Worm (Caenorhabditis elegans): ENCODE data around the gene dpl-1.

dpl-1 gene

DNA sequence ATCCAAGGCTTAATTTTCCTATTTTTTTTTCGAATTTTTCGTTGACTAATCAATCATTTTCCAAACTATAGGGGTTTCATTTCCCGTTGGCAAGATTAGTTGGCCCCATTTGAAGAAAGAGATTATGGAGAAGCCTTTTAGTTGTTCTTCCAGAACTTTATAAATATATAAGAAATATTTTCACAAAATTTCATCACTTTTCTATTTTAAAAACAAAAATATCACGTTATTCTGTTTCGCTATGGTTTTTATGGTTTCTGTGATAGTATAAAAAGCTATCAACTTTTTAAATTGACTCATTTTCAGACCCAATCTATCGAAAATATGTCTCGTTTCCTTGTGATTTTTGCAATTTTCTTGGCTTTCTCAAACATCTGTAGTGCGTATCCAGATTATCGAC lies 33.8 kb upstream of the dpl-1 start, which contains the start of gene nlp-78:
nlp-78 (plus strand) TSS at position 301 of the 400 bp plus-strand sequence.
- no peak for TF ChIP-seq ZK546.5 (tag; optimal IDR thresholded peaks at IDR 0.05)
- no peak for TF ChIP-seq sma-9 (GFP tag; optimal IDR thresholded peaks at IDR 0.05)
- TF ChIP-seq sma-9 (tag; optimal IDR thresholded peaks at IDR 0.05): no peak
- TF ChIP-seq gmeb-1 (tag; optimal IDR thresholded peaks at IDR 0.05): no peak
- no peak for TF ChIP-seq ceh-16 (tag; optimal IDR thresholded peaks at IDR 0.05)
- TF ChIP-seq ztf-4 (tag; optimal IDR thresholded peaks at IDR 0.05): no peak

DNA sequence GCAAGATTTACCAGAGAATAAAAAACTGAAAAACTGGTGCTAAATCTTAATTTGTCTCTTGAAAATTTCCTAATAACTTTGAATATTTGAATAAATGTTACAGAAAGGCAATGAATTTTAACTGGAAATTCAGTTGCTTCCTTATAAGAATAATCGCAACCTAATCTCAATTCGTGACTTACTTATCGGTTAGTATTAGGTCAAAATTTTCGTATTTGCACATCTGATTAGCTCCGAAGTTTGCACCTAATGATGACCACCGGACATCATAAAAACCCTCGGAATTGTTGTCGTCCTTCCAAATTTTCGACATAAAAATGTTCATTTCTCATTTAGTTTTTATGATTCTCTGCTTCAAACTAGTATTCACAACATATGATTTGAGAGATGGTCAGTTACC lies 31.9 kb upstream of the dpl-1 start, which contains the start of gene C16D2.3:
C16D2.3 (plus strand) TSS at position 301 of the 400 bp plus-strand sequence.
- TF ChIP-seq nhr-25 (tag; optimal IDR thresholded peaks at IDR 0.05) (no peak), elt-1 (tag; optimal IDR thresholded peaks at IDR 0.05) (no peak)

DNA sequence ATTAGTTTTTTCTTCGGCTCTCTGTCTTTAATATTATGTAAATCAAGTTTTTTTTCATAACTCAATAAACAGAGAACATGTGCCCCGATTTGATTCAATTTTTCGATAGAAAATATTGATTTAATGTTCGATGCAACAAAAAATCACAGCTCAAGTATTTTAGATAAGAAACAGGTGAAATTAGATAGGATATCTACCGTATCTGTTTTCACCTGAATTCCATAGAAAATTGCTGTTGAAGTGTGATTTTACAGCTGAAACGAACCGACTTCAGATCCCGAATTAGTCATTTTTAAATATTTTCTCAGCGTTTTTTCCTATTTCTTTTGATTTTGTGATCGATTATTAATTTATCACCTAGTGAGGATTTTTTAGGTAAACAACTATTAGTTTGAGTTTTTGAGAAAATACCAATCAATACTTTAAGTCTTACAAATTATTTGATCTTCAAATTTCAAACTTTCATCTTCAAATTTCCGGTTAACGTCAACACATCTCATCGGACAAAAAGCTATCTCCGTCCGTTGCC lies 30.5 kb upstream of the dpl-1 start, which contains the start of gene Y9C2UA.1:
Y9C2UA.1 (plus strand) TSS at position 479 of the 529 bp plus-strand sequence.
- TF ChIP-seq lin-13 (GFP tag; optimal IDR thresholded peaks at IDR 0.05) (no peak), mdl-1 (tag; optimal IDR thresholded peaks at IDR 0.05) (no peak), lsy-2 (tag; optimal IDR thresholded peaks at IDR 0.05) (no peak), nhr-237 (tag; optimal IDR thresholded peaks at IDR 0.05) (no peak), F13H6.1 (tag; optimal IDR thresholded peaks at IDR 0.05) (no peak), nhr-11 (tag; optimal IDR thresholded peaks at IDR 0.05) (no peak)

DNA sequence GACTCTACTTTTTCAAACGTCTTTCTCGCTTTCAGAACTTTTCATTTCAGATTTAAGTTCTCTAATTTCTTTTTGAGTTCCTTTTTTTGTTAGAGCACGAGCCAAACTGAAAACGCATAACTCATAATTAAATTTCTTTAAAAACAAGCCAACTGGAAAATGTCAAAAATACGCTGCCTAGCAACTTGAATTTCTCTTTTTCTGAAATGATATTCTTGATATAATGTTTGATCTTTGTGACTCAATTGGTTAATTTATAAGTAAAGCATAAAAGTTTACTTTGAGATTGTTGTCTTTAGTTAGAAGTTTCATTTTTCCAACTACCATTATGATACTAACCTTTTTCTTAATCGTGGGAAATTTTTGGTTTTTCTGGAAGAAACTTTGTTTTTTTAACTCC lies 28.6 kb upstream of the dpl-1 start:
- TF ChIP-seq Y55F3AM.14 (GFP tag; optimal IDR thresholded peaks at IDR 0.05) (no peak), blmp-1 (tag; optimal IDR thresholded peaks at IDR 0.05; ENCODE audit: insufficient read depth) (no peak), ama-1 (optimal IDR thresholded peaks at IDR 0.05) (no peak), unc-39 (tag; optimal IDR thresholded peaks at IDR 0.05) (no peak), nhr-10 (tag; optimal IDR thresholded peaks at IDR 0.05) (no peak), nhr-77 (tag; optimal IDR thresholded peaks at IDR 0.05) (no peak), nhr-21 (tag; optimal IDR thresholded peaks at IDR 0.05) (no peak), crh-2 (tag; optimal IDR thresholded peaks at IDR 0.05) (no peak), unc-55 (GFP tag; optimal IDR thresholded peaks at IDR 0.05) (no peak), fos-1 (tag; optimal IDR thresholded peaks at IDR 0.05) (no peak), lin-39 (tag; optimal IDR thresholded peaks at IDR 0.05) (no peak), skn-1 (tag; optimal IDR thresholded peaks at IDR 0.05) (no peak), nhr-12 (tag; optimal IDR thresholded peaks at IDR 0.05) (no peak), nhr-25 (tag; optimal IDR thresholded peaks at IDR 0.05) (no peak), ceh-16 (tag; optimal IDR thresholded peaks at IDR 0.05) (no peak), C34F6.9 (tag; optimal IDR thresholded peaks at IDR 0.05) (no peak), zag-1 (tag; optimal IDR thresholded peaks at IDR 0.05) (no peak), nhr-129 (tag; optimal IDR thresholded peaks at IDR 0.05) (no peak), lin-11 (tag; optimal IDR thresholded peaks at IDR 0.05) (no peak), ceh-82 (tag; optimal IDR thresholded peaks at IDR 0.05) (no peak)

DNA sequence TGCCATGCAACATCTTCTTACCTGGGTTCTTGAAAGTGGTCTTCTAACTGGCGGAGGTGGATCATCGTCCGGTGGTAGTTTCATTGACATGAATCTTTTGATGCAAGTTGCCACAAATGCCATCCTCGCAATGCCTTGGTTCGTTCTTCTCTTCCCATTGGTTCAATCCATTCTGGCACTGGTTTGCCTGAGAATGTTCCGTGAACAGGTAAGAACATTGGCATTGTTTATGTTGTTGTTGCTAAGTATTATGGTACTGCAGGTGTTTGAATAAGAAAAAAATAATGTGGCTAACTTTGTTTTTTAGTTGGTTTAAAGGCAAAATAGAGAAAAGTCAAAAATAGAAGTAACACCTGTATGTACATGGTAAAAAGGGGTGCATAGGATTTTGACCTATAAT lies 25.9 kb upstream of the dpl-1 start:
- TF ChIP-seq lin-11 (tag; optimal IDR thresholded peaks at IDR 0.05) (no peak), nhr-12 (tag; optimal IDR thresholded peaks at IDR 0.05) (no peak), ama-1 (optimal IDR thresholded peaks at IDR 0.05) (no peak), aly-2 (tag; optimal IDR thresholded peaks at IDR 0.05) (no peak), ZK546.5 (tag; optimal IDR thresholded peaks at IDR 0.05) (no peak), fos-1 (tag; optimal IDR thresholded peaks at IDR 0.05) (no peak), gmeb-1 (tag; optimal IDR thresholded peaks at IDR 0.05) (no peak), skn-1 (tag; optimal IDR thresholded peaks at IDR 0.05) (no peak), nhr-21 (tag; optimal IDR thresholded peaks at IDR 0.05) (no peak), nhr-10 (tag; optimal IDR thresholded peaks at IDR 0.05) (no peak)

DNA sequence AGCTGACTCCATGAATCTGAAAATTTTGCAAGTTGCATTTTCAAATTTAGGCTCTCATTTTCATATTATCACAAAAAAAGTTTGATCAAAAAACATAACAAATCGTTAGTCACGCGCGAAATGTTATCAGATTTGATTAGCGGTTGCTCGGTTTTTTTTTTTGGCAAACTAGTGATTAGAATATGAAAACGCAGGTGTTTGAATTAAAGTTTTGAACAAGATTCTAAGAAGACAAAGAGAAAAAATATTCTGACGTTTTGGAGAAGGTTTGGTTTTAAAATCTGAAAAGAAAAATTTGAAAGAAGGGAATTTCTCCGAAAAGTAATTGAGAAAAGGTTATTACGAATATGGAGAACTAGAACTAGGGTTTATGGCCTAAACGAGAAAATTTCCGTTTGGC lies 25.3 kb upstream of the dpl-1 start:
- TF ChIP-seq nhr-10 (tag; optimal IDR thresholded peaks at IDR 0.05) (no peak), skn-1 (tag; optimal IDR thresholded peaks at IDR 0.05) (no peak), gmeb-1 (tag; optimal IDR thresholded peaks at IDR 0.05) (no peak), nhr-12 (tag; optimal IDR thresholded peaks at IDR 0.05) (no peak), sem-4 (tag; optimal IDR thresholded peaks at IDR 0.05) (no peak), nhr-23 (tag; optimal IDR thresholded peaks at IDR 0.05) (no peak), mbf-1 (tag; optimal IDR thresholded peaks at IDR 0.05) (no peak), lin-11 (tag; optimal IDR thresholded peaks at IDR 0.05) (no peak), nhr-237 (tag; optimal IDR thresholded peaks at IDR 0.05) (no peak), ztf-1 (GFP tag; conservative IDR thresholded peaks at IDR 0.05) (no peak), sma-9 (GFP tag; optimal IDR thresholded peaks at IDR 0.05) (no peak), sma-9 (tag; optimal IDR thresholded peaks at IDR 0.05) (no peak), egl-27 (tag; optimal IDR thresholded peaks at IDR 0.05) (no peak), ceh-16 (tag; optimal IDR thresholded peaks at IDR 0.05) (no peak), blmp-1 (tag; optimal IDR thresholded peaks at IDR 0.05; ENCODE audit: insufficient read depth) (no peak), aly-2 (tag; optimal IDR thresholded peaks at IDR 0.05) (no peak)
